Fruit fly (Drosophila melanogaster) whole organism, wandering third instar larva: ENCODE results near the gene Fkbp39.

Experiments
- CG9705 ChIP-seq: fragments of 200-800 bp; sonication (Bioruptor generic); optimal IDR thresholded peaks from 2 replicates; lab custom pipeline; 2018; ENCODE audit warnings: missing biosample characterization, mild to moderate bottlenecking, missing genetic modification characterization
- Dfd ChIP-seq: fragments of >200 bp; optimal IDR thresholded peaks from 2 replicates; lab custom pipeline; 2017; ENCODE audit warnings: missing biosample characterization, missing genetic modification characterization
- OdsH ChIP-seq: fragments of 200-800 bp; sonication (Bioruptor generic); optimal IDR thresholded peaks from 2 replicates; lab custom pipeline; 2016; ENCODE audit warnings: missing biosample characterization, mild to moderate bottlenecking, missing genetic modification characterization
- psq ChIP-seq: fragments of 200-800 bp; sonication (Bioruptor generic); optimal IDR thresholded peaks from 3 replicates; lab custom pipeline; 2017; ENCODE audit warnings: missing biosample characterization, mild to moderate bottlenecking, missing genetic modification characterization, moderate library complexity

DNA sequence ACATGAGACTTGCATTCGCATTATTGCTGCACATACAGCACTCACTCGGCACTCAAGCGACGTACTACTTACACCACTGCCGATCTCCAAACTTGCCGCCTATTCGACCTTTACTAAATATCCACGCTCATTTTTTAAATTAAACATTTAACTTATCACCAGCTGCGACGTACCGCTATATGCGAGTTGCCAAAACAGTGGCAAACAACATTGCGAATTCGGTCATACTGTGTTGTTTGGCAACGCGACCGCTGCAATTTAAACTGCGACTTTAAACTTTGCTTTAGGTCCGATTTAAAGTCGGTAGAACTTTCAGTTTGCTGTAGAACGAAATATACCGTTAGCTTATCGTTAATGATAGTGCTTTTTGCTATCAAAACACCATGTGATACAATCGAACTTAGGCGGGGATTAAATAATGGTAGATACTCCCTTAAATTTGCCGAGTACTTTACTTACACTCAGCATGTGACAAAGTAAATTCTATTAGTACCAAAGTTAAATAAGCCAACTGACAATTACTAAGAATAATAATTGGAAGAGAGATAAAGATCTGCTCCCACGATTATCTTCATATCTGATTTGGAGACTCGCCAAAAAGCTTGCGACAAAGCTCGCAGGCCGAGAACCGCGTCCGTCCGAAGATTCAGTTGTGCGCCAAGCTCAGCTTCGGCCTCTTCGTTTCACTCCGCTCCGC, 4.7 kb downstream of the Fkbp39 start, which contains the start of the genes CG6236 and ea:
- no peak for TF ChIP-seq CG9705 (GFP tag; lab: Kevin White, UChicago)
- no peak for TF ChIP-seq Dfd (GFP tag; lab: Kevin White, UChicago)
- no peak for TF ChIP-seq OdsH (GFP tag; lab: Kevin White, UChicago)
- no peak for TF ChIP-seq psq (GFP tag; lab: Kevin White, UChicago)
